Fruit fly (Drosophila melanogaster): ENCODE results near the gene RIOK1.
A peak's percentile ranks its signal among the peaks of the same experiment; 100 is the strongest.

RIOK1 gene

DNA sequence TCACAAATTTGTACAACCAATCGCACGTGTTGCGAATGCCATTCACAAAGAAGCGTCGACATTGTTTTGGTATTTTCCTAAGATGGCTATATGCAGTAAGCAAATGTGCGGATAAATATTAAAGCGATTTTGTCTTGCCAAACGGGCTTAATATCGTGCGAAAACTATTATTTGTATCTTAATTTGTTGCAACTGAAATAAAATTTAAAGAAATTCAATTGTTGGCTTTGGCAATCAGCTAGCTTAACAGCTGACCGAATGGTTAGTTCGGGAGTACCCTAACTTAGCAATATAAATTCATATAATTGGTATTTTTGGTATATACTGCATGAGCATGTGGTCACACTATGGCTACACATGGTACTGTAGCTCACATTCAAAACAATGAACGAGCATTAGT lies at the start of gene RIOK1, which contains the start of gene Polr3H (continued):
- TF ChIP-seq vfl (GFP tag; optimal IDR thresholded peaks at IDR 0.05): peak; percentile 59
- no peak for TF ChIP-seq gsb (GFP tag; IDR thresholded peaks at IDR 0.05)
- no peak for TF ChIP-seq CG7745 (tag; optimal IDR thresholded peaks at IDR 0.05)
- no peak for TF ChIP-seq gem (tag; optimal IDR thresholded peaks at IDR 0.05)
- no peak for TF ChIP-seq pros (GFP tag; optimal IDR thresholded peaks at IDR 0.05)
- TF ChIP-seq GATAe (GFP tag; conservative IDR thresholded peaks at IDR 0.05): no peak
- TF ChIP-seq Doc2 (GFP tag; IDR thresholded peaks at IDR 0.05): no peak
- peak; percentile 56 for TF ChIP-seq sisA (GFP tag; IDR thresholded peaks at IDR 0.05)
- no peak for TF ChIP-seq CG5953 (GFP tag; IDR thresholded peaks at IDR 0.05)
- peak; percentile 70 for TF ChIP-seq crc (GFP tag; optimal IDR thresholded peaks at IDR 0.05)
- no peak for TF ChIP-seq Lim3 (GFP tag; IDR thresholded peaks at IDR 0.05)
- 0 out of 2 replicates have a peak, but pooled peaks have one; percentile 5 for TF ChIP-seq wdn (GFP tag; IDR thresholded peaks at IDR 0.05)
- peak; percentile 55 for TF ChIP-seq CG10979 (tag; optimal IDR thresholded peaks at IDR 0.05)
- no peak for TF ChIP-seq crol (GFP tag; IDR thresholded peaks at IDR 0.05)
- peak; percentile 64 for TF ChIP-seq Meics (GFP tag; optimal IDR thresholded peaks at IDR 0.05)
- 0 out of 2 replicates have a peak, but pooled peaks have one; percentile 30 for TF ChIP-seq bbx (GFP tag; IDR thresholded peaks at IDR 0.05; ENCODE audit: partially characterized antibody)
- peak; percentile 72 for TF ChIP-seq CG18476 (GFP tag; optimal IDR thresholded peaks at IDR 0.05)
- TF ChIP-seq kah (GFP tag; optimal IDR thresholded peaks at IDR 0.05): no peak
- TF ChIP-seq Nf-YB (GFP tag; optimal IDR thresholded peaks at IDR 0.05): no peak
- TF ChIP-seq gce (GFP tag; IDR thresholded peaks at IDR 0.05): no peak
- no peak for TF ChIP-seq inv (GFP tag; IDR thresholded peaks at IDR 0.05; ENCODE audit: partially characterized antibody)
- TF ChIP-seq CG14965 (GFP tag; optimal IDR thresholded peaks at IDR 0.05; ENCODE audit: borderline replicate concordance): peak; percentile 3
- no peak for TF ChIP-seq pan (optimal IDR thresholded peaks at IDR 0.05)
- TF ChIP-seq pan (GFP tag; optimal IDR thresholded peaks at IDR 0.05 in 1 of 2, IDR thresholded peaks at IDR 0.05 in 1 of 2): peak in 1 of 2 experiments; percentile 68
- TF ChIP-seq CG8765 (GFP tag; IDR thresholded peaks at IDR 0.05): no peak
- TF ChIP-seq YL-1 (GFP tag; optimal IDR thresholded peaks at IDR 0.05): peak; percentile 81
- no peak for TF ChIP-seq otp (GFP tag; IDR thresholded peaks at IDR 0.05)
- peak; percentile 8 for TF ChIP-seq en (GFP tag; optimal IDR thresholded peaks at IDR 0.05)
- TF ChIP-seq nau (GFP tag; optimal IDR thresholded peaks at IDR 0.05): no peak
- peak; percentile 29 for TF ChIP-seq CrebB (tag; optimal IDR thresholded peaks at IDR 0.05)
- TF ChIP-seq tgo (GFP tag; IDR thresholded peaks at IDR 0.05): peak; percentile 74
- no peak for TF ChIP-seq CG1832 (GFP tag; optimal IDR thresholded peaks at IDR 0.05)
- TF ChIP-seq zf30C (GFP tag; optimal IDR thresholded peaks at IDR 0.05): no peak
- no peak; the same call in 1 of the 2 replicates for TF ChIP-seq Ravus (GFP tag; IDR thresholded peaks at IDR 0.05)
- peak; percentile 80 for TF ChIP-seq gro (GFP tag; optimal IDR thresholded peaks at IDR 0.05)
- TF ChIP-seq ac (GFP tag; optimal IDR thresholded peaks at IDR 0.05): no peak
- TF ChIP-seq fd96Cb (tag; optimal IDR thresholded peaks at IDR 0.05): peak; percentile 35
- TF ChIP-seq Hr78 (GFP tag; optimal IDR thresholded peaks at IDR 0.05): no peak
- TF ChIP-seq CG18619 (GFP tag; optimal IDR thresholded peaks at IDR 0.05): peak; percentile 27
- TF ChIP-seq dimm (GFP tag; IDR thresholded peaks at IDR 0.05): no peak
- TF ChIP-seq dmrt99B (tag; optimal IDR thresholded peaks at IDR 0.05): no peak
- TF ChIP-seq Oaz (GFP tag; IDR thresholded peaks at IDR 0.05): peak; percentile 27; the same call in 1 of the 2 replicates
- no peak for TF ChIP-seq CG10321 (GFP tag; IDR thresholded peaks at IDR 0.05)
- peak; percentile 47 for TF ChIP-seq CG4854 (GFP tag; optimal IDR thresholded peaks at IDR 0.05)
- no peak for TF ChIP-seq br (optimal IDR thresholded peaks at IDR 0.05)
- TF ChIP-seq CG18262 (tag; optimal IDR thresholded peaks at IDR 0.05): no peak
- TF ChIP-seq Sry-δ (GFP tag; optimal IDR thresholded peaks at IDR 0.05): peak; percentile 62
- peak; percentile 76 for TF ChIP-seq CG9609 (GFP tag; optimal IDR thresholded peaks at IDR 0.05)
- peak; percentile 68 for TF ChIP-seq CHES-1-like (GFP tag; optimal IDR thresholded peaks at IDR 0.05)
- TF ChIP-seq CG9876 (GFP tag; optimal IDR thresholded peaks at IDR 0.05): peak; percentile 30
- TF ChIP-seq mld (GFP tag; IDR thresholded peaks at IDR 0.05; ENCODE audit: partially characterized antibody): no peak
- no peak for TF ChIP-seq Bgb (GFP tag; IDR thresholded peaks at IDR 0.05; ENCODE audit: partially characterized antibody)
